Fruit fly (Drosophila melanogaster) whole organism, embryonic: Measurements from ENCODE around the gene Pka-C3.

Experiments
- Atf6 ChIP-seq: fragments of 200-800 bp; sonication (Bioruptor generic); IDR thresholded peaks from 2 replicates; pipeline ENCODE4 v1.3.6; 2022; ENCODE audit warnings: missing biosample characterization, missing genetic modification characterization
- CG1024 ChIP-seq: fragments of 200-800 bp; sonication (Bioruptor generic); IDR thresholded peaks from 2 replicates; pipeline ENCODE4 v1.3.6; 2022; ENCODE audit warnings: missing biosample characterization, missing genetic modification characterization
- CG13123 ChIP-seq: fragments of 200-800 bp; sonication (Bioruptor generic); optimal IDR thresholded peaks from 2 replicates; lab custom pipeline; 2016; ENCODE audit warnings: missing biosample characterization, missing genetic modification characterization
- CG14667 ChIP-seq: fragments of 200-800 bp; sonication (Bioruptor generic); IDR thresholded peaks from 2 replicates; pipeline ENCODE4 v1.3.6; 2022; ENCODE audit warnings: missing biosample characterization, missing genetic modification characterization
- CG2120 ChIP-seq: fragments of 200-800 bp; sonication (Bioruptor generic); optimal IDR thresholded peaks from 3 replicates; lab custom pipeline; 2016; ENCODE audit warnings: missing biosample characterization, missing genetic modification characterization
- CG2129 ChIP-seq: fragments of 200-800 bp; sonication (Bioruptor generic); IDR thresholded peaks from 2 replicates; pipeline ENCODE4 v1.3.6; 2022; ENCODE audit warnings: missing biosample characterization, missing genetic modification characterization; ENCODE audit not compliant: partially characterized antibody
- CG31224 ChIP-seq: fragments of 200-800 bp; sonication (Bioruptor generic); IDR thresholded peaks from 2 replicates; pipeline ENCODE4 v1.3.6; 2022; ENCODE audit warnings: missing biosample characterization, missing genetic modification characterization
- CG3281 ChIP-seq: fragments of 200-800 bp; sonication (Bioruptor generic); optimal IDR thresholded peaks from 3 replicates; lab custom pipeline; 2017; ENCODE audit warnings: missing biosample characterization, mild to moderate bottlenecking, missing genetic modification characterization
- CG33213 ChIP-seq: fragments of 200-800 bp; sonication (Bioruptor generic); optimal IDR thresholded peaks from 3 replicates; lab custom pipeline; 2016; ENCODE audit warnings: missing biosample characterization, missing genetic modification characterization
- CG3838 ChIP-seq: fragments of 200-800 bp; sonication (Bioruptor generic); optimal IDR thresholded peaks from 3 replicates; lab custom pipeline; 2016; ENCODE audit warnings: missing biosample characterization, missing genetic modification characterization
- CG3847 ChIP-seq: fragments of 200-800 bp; sonication (Bioruptor generic); IDR thresholded peaks from 2 replicates; pipeline ENCODE4 v1.3.6; 2022; ENCODE audit warnings: missing biosample characterization, missing genetic modification characterization
- CG4360 ChIP-seq: fragments of 200-800 bp; sonication (Bioruptor generic); IDR thresholded peaks from 2 replicates; pipeline ENCODE4 v1.3.6; 2022; ENCODE audit warnings: missing biosample characterization, missing genetic modification characterization
- CG4854 ChIP-seq: fragments of 200-800 bp; sonication (Bioruptor generic); optimal IDR thresholded peaks from 2 replicates; lab custom pipeline; 2016; ENCODE audit warnings: missing biosample characterization, missing genetic modification characterization, inconsistent platforms
- CG6854 ChIP-seq: fragments of 200-800 bp; sonication (Bioruptor generic); optimal IDR thresholded peaks from 3 replicates; lab custom pipeline; 2017; ENCODE audit warnings: missing biosample characterization, mild to moderate bottlenecking, missing genetic modification characterization
- CG7271 ChIP-seq: fragments of 200-800 bp; sonication (Bioruptor generic); optimal IDR thresholded peaks from 2 replicates; lab custom pipeline; 2018; ENCODE audit warnings: missing biosample characterization, mild to moderate bottlenecking, missing genetic modification characterization, moderate library complexity
- CG7839 ChIP-seq: fragments of 200-800 bp; sonication (Bioruptor generic); optimal IDR thresholded peaks from 3 replicates; lab custom pipeline; 2018; ENCODE audit warnings: missing biosample characterization, mild to moderate bottlenecking, missing genetic modification characterization, moderate library complexity
- CG7987 ChIP-seq: fragments of 200-800 bp; sonication (Bioruptor generic); optimal IDR thresholded peaks from 2 replicates; lab custom pipeline; 2018; ENCODE audit warnings: missing biosample characterization, mild to moderate bottlenecking, missing genetic modification characterization, moderate library complexity
- CG8290 ChIP-seq, 3 experiments: fragments of 200-800 bp; sonication (Bioruptor generic); optimal IDR thresholded peaks; 2 replicates each; lab custom pipeline; 2016 to 2019; ENCODE audit warnings: missing biosample characterization in 3 of 3, missing genetic modification characterization in 3 of 3, mild to moderate bottlenecking in 2 of 3, moderate library complexity in 1 of 3
- CG8924 ChIP-seq: fragments of 200-800 bp; optimal IDR thresholded peaks from 3 replicates; lab custom pipeline; 2019; ENCODE audit warnings: missing biosample characterization, mild to moderate bottlenecking, missing genetic modification characterization, moderate library complexity
- CG9609 ChIP-seq: fragments of 200-800 bp; sonication (Bioruptor generic); optimal IDR thresholded peaks from 3 replicates; lab custom pipeline; 2016; ENCODE audit warnings: missing biosample characterization, missing genetic modification characterization
- CrebB ChIP-seq: fragments of 200-800 bp; sonication (Bioruptor generic); optimal IDR thresholded peaks from 3 replicates; lab custom pipeline; 2018; ENCODE audit warnings: missing biosample characterization, mild to moderate bottlenecking, missing genetic modification characterization
- D ChIP-seq, 2 experiments: fragments of 200-800 bp in 1 of 2; fragments of >200 bp in 1 of 2; sonication (Bioruptor generic) in 1 of 2; optimal IDR thresholded peaks; 2 replicates in 1 of 2; 3 replicates in 1 of 2; lab custom pipeline; 2017; ENCODE audit warnings: mild to moderate bottlenecking in 1 of 2, missing biosample characterization in 1 of 2, missing genetic modification characterization in 1 of 2, missing genetic modification reagents in 1 of 2
- Dll ChIP-seq: fragments of 200-800 bp; sonication (Bioruptor generic); IDR thresholded peaks from 4 replicates; pipeline ENCODE4 v1.3.6; 2022; ENCODE audit warnings: missing biosample characterization, missing genetic modification characterization; ENCODE audit not compliant: partially characterized antibody
- Ets65A ChIP-seq: fragments of 200-800 bp; sonication (Bioruptor generic); peaks from one replicate; lab custom pipeline; 2016; ENCODE audit warnings: missing biosample characterization, missing genetic modification characterization
- Hr39 ChIP-seq: fragments of >200 bp; optimal IDR thresholded peaks from 2 replicates; lab custom pipeline; 2017
- Lpt ChIP-seq: fragments of >200 bp; optimal IDR thresholded peaks from 2 replicates; lab custom pipeline; 2018; ENCODE audit warnings: missing biosample characterization, missing genetic modification characterization
- MBD-R2 ChIP-seq: fragments of 200-800 bp; sonication (Bioruptor generic); IDR thresholded peaks from 2 replicates; pipeline ENCODE4 v1.3.6; 2022; ENCODE audit warnings: missing biosample characterization, missing genetic modification characterization
- Med ChIP-seq: fragments of 200-800 bp; sonication (Bioruptor generic); peaks from one replicate; lab custom pipeline; 2016; ENCODE audit warnings: missing biosample characterization, missing genetic modification characterization, mild to moderate bottlenecking, inconsistent platforms, moderate library complexity
- NFAT ChIP-seq: fragments of 200-800 bp; sonication (Bioruptor generic); IDR thresholded peaks from 2 replicates; pipeline ENCODE4 v1.3.6; 2022; ENCODE audit warnings: missing biosample characterization, missing genetic modification characterization
- Neu2 ChIP-seq: fragments of 200-800 bp; sonication (Bioruptor generic); optimal IDR thresholded peaks from 3 replicates; lab custom pipeline; 2016; ENCODE audit warnings: missing biosample characterization, missing genetic modification characterization, borderline replicate concordance
- Sin3A ChIP-seq: fragments of >200 bp; optimal IDR thresholded peaks from 2 replicates; lab custom pipeline; 2018
- Sox102F ChIP-seq: fragments of 200-800 bp; sonication (Bioruptor generic); optimal IDR thresholded peaks from 2 replicates; lab custom pipeline; 2018; ENCODE audit warnings: missing biosample characterization, mild to moderate bottlenecking, missing genetic modification characterization, moderate library complexity
- Trl ChIP-seq, 3 experiments: fragments of >200 bp in 2 of 3; fragments of 200-800 bp in 1 of 3; sonication (Bioruptor generic) in 1 of 3; optimal IDR thresholded peaks; 2 replicates in 1 of 3; 3 replicates in 2 of 3; lab custom pipeline; 2016 to 2017; ENCODE audit warnings: missing biosample characterization in 1 of 3, missing genetic modification characterization in 1 of 3
- YL-1 ChIP-seq: fragments of 200-800 bp; sonication (Bioruptor generic); optimal IDR thresholded peaks from 3 replicates; lab custom pipeline; 2017; ENCODE audit warnings: missing biosample characterization, mild to moderate bottlenecking, missing genetic modification characterization
- chn ChIP-seq: fragments of 200-800 bp; sonication (Bioruptor generic); optimal IDR thresholded peaks from 2 replicates; lab custom pipeline; 2016; ENCODE audit warnings: missing biosample characterization, missing genetic modification characterization
- dmrt11E ChIP-seq: fragments of 200-800 bp; sonication (Bioruptor generic); optimal IDR thresholded peaks from 3 replicates; lab custom pipeline; 2018; ENCODE audit warnings: missing biosample characterization, mild to moderate bottlenecking, missing genetic modification characterization, moderate library complexity
- dmrt99B ChIP-seq: fragments of 200-800 bp; sonication (Bioruptor generic); optimal IDR thresholded peaks from 2 replicates; lab custom pipeline; 2018; ENCODE audit warnings: missing biosample characterization, mild to moderate bottlenecking, missing genetic modification characterization, moderate library complexity
- eyg ChIP-seq: fragments of 200-800 bp; sonication (Bioruptor generic); optimal IDR thresholded peaks from 3 replicates; lab custom pipeline; 2016; ENCODE audit warnings: missing biosample characterization, missing genetic modification characterization
- gfzf ChIP-seq: fragments of 200-800 bp; sonication (Bioruptor generic); optimal IDR thresholded peaks from 2 replicates; lab custom pipeline; 2016; ENCODE audit warnings: missing biosample characterization, mild to moderate bottlenecking, missing genetic modification characterization, moderate library complexity
- grn ChIP-seq: fragments of 200-800 bp; sonication (Bioruptor generic); optimal IDR thresholded peaks from 3 replicates; lab custom pipeline; 2017; ENCODE audit warnings: missing biosample characterization, missing genetic modification characterization
- gt ChIP-seq: fragments of 200-800 bp; sonication (Bioruptor generic); IDR thresholded peaks from 2 replicates; pipeline ENCODE4 v1.3.6; 2022; ENCODE audit warnings: missing biosample characterization, missing genetic modification characterization
- kah ChIP-seq: fragments of 200-800 bp; sonication (Bioruptor generic); optimal IDR thresholded peaks from 2 replicates; lab custom pipeline; 2018; ENCODE audit warnings: missing biosample characterization, mild to moderate bottlenecking, missing genetic modification characterization
- lab ChIP-seq: fragments of 200-800 bp; sonication (Bioruptor generic); optimal IDR thresholded peaks from 3 replicates; lab custom pipeline; 2017; ENCODE audit warnings: missing biosample characterization, missing genetic modification characterization, mild to moderate bottlenecking, moderate library complexity, missing genetic modification reagents
- mam ChIP-seq: fragments of 200-800 bp; sonication (Bioruptor generic); optimal IDR thresholded peaks from 3 replicates; lab custom pipeline; 2016; ENCODE audit warnings: missing biosample characterization, missing genetic modification characterization
- odd ChIP-seq: fragments of 200-800 bp; sonication (Bioruptor generic); optimal IDR thresholded peaks from 2 replicates; lab custom pipeline; 2017; ENCODE audit warnings: missing biosample characterization, mild to moderate bottlenecking, missing genetic modification characterization
- org-1 ChIP-seq: fragments of 200-800 bp; sonication (Bioruptor generic); optimal IDR thresholded peaks from 2 replicates; lab custom pipeline; 2017; ENCODE audit warnings: missing biosample characterization, missing genetic modification characterization
- ranshi ChIP-seq: fragments of 200-800 bp; sonication (Bioruptor generic); IDR thresholded peaks from 2 replicates; pipeline ENCODE4 v1.3.6; 2022; ENCODE audit warnings: missing biosample characterization, missing genetic modification characterization
- schlank ChIP-seq: fragments of 200-800 bp; sonication (Bioruptor generic); optimal IDR thresholded peaks from 2 replicates; lab custom pipeline; 2018; ENCODE audit warnings: missing biosample characterization, mild to moderate bottlenecking, missing genetic modification characterization
- slbo ChIP-seq: fragments of 200-800 bp; sonication (Bioruptor generic); IDR thresholded peaks from 2 replicates; pipeline ENCODE4 v1.3.6; 2022; ENCODE audit warnings: missing biosample characterization, missing genetic modification characterization
- tna ChIP-seq: fragments of 200-800 bp; sonication (Bioruptor generic); IDR thresholded peaks from 2 replicates; pipeline ENCODE4 v1.3.6; 2022; ENCODE audit warnings: missing biosample characterization, missing genetic modification characterization; ENCODE audit not compliant: partially characterized antibody

The Pka-C3 gene

DNA sequence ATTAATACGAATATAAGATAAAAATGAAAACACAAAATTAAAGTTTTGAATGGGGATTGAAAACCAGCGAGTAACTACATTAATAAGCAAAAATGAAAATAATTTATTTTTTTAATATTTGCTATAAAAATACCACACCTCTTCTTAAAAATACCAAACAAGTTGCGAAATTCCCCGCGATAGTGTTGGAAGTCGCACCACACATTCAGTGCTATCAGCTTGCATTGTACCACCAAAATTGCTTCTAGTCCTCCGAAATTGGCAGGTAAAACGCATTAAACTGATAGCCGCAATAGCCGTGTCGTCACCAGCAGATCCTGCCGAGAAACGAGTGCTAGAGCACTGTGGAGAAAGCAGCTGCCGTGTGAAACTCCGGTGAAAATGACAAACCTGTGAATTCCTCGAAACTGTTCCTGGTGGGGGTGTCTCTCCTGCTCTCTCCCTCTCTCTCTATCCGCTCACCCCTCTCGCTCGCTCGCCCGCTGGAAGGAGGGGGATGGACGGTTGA, 33.5 kb upstream of the Pka-C3 start, which contains the start of gene Hip14 (continued):
- TF ChIP-seq NFAT (GFP tag; lab: Robert Waterston, UW) (no peak), CG3838 (GFP tag; lab: Kevin White, UChicago) (no peak), Trl (optimal IDR thresholded peaks at IDR 0.05; lab: Kevin White, UChicago) (peak in 1 of 2 experiments; percentile 51), Trl (GFP tag; optimal IDR thresholded peaks at IDR 0.05; lab: Kevin White, UChicago) (peak; percentile 29), mam (GFP tag; lab: Kevin White, UChicago) (no peak), Sox102F (no peak), CG8924 (tag; lab: Kevin White, UChicago) (no peak), CG9609 (GFP tag; lab: Kevin White, UChicago) (no peak), Med (GFP tag; lab: Kevin White, UChicago) (peak; percentile 80), gt (GFP tag; lab: Robert Waterston, UW) (no peak), Hr39 (lab: Kevin White, UChicago) (no peak), CG3847 (GFP tag; lab: Robert Waterston, UW) (0 out of 2 replicates have a peak, but pooled peaks have one; percentile 14), odd (no peak), gfzf (peak; percentile 53), CG2120 (GFP tag; lab: Kevin White, UChicago) (peak; percentile 7), Neu2 (no peak), CG7271 (tag; lab: Kevin White, UChicago) (no peak), D (optimal IDR thresholded peaks at IDR 0.05; lab: Kevin White, UChicago) (peak; percentile 62), D (GFP tag; optimal IDR thresholded peaks at IDR 0.05; lab: Kevin White, UChicago) (no peak), CG8290 (GFP tag; optimal IDR thresholded peaks at IDR 0.05; lab: Kevin White, UChicago) (no peak), CG8290 (tag; optimal IDR thresholded peaks at IDR 0.05; lab: Kevin White, UChicago) (no peak), Ets65A (GFP tag; lab: Kevin White, UChicago) (no peak), Atf6 (no peak), dmrt99B (tag; lab: Kevin White, UChicago) (no peak), org-1 (peak; percentile 17), CG7987 (no peak), tna (no peak), schlank (no peak), kah (GFP tag; lab: Kevin White, UChicago) (no peak), CG13123 (GFP tag; lab: Kevin White, UChicago) (no peak), CG6854 (GFP tag; lab: Kevin White, UChicago) (no peak), CG31224 (GFP tag; lab: Robert Waterston, UW) (no peak), Dll (GFP tag; lab: Robert Waterston, UW) (0 out of 4 replicates have a peak, but pooled peaks have one; percentile 17), CG33213 (GFP tag; lab: Kevin White, UChicago) (no peak), CG14667 (GFP tag; lab: Robert Waterston, UW) (no peak), MBD-R2 (GFP tag; lab: Robert Waterston, UW) (peak; percentile 57), grn (GFP tag; lab: Kevin White, UChicago) (no peak), lab (no peak), CG3281 (GFP tag; lab: Kevin White, UChicago) (peak; percentile 6), CG2129 (no peak), chn (GFP tag; lab: Kevin White, UChicago) (peak; percentile 15), slbo (GFP tag; lab: Robert Waterston, UW) (peak; percentile 68), YL-1 (GFP tag; lab: Kevin White, UChicago) (peak; percentile 84), CG4854 (no peak), Lpt (GFP tag; lab: Kevin White, UChicago) (no peak), CrebB (tag; lab: Kevin White, UChicago) (peak; percentile 10), dmrt11E (no peak), eyg (GFP tag; lab: Kevin White, UChicago) (no peak), CG1024 (GFP tag; lab: Robert Waterston, UW) (no peak), CG7839 (no peak), CG4360 (GFP tag; lab: Robert Waterston, UW) (no peak), ranshi (GFP tag; lab: Robert Waterston, UW) (no peak), Sin3A (lab: Kevin White, UChicago) (peak; percentile 50)
